Worm (Caenorhabditis elegans): ENCODE results near the gene R01H2.8.

- TF ChIP-seq aly-2 (tag; optimal IDR thresholded peaks at IDR 0.05): no peak
- no peak for TF ChIP-seq nhr-77 (tag; optimal IDR thresholded peaks at IDR 0.05)
- no peak for TF ChIP-seq Y116A8C.19 (tag; optimal IDR thresholded peaks at IDR 0.05; ENCODE audit: borderline replicate concordance)
- TF ChIP-seq mdl-1 (tag; optimal IDR thresholded peaks at IDR 0.05): no peak
- TF ChIP-seq pax-3 (tag; optimal IDR thresholded peaks at IDR 0.05): no peak
- no peak for TF ChIP-seq lsy-2 (tag; optimal IDR thresholded peaks at IDR 0.05)
- no peak for TF ChIP-seq ama-1 (optimal IDR thresholded peaks at IDR 0.05)
- TF ChIP-seq C34B4.2 (tag; optimal IDR thresholded peaks at IDR 0.05): no peak
- no peak for TF ChIP-seq F16B12.6 (tag; optimal IDR thresholded peaks at IDR 0.05)
- TF ChIP-seq fkh-10 (GFP tag; optimal IDR thresholded peaks at IDR 0.05): no peak
- TF ChIP-seq ztf-11 (tag; optimal IDR thresholded peaks at IDR 0.05): no peak
Observed at ce11 chrIII:7083106-7083505, 14.2 kb downstream of the R01H2.8 start.
